Worm (Caenorhabditis elegans): ENCODE results near the gene jip-1.

The jip-1 gene

ce11 chrII:1398396-1398795 is 71.6 kb downstream of the jip-1 start, which contains the start of gene F54D12.2:
TSS of gene F54D12.2 (plus strand) at chrII:1398696.
- no peak for TF ChIP-seq tbx-37 (GFP tag; conservative IDR thresholded peaks at IDR 0.05)
- TF ChIP-seq hmbx-1 (tag; optimal IDR thresholded peaks at IDR 0.05), result no peak
- TF ChIP-seq ceh-13 (GFP tag; optimal IDR thresholded peaks at IDR 0.05), result no peak
- no peak for TF ChIP-seq B0310.2 (tag; optimal IDR thresholded peaks at IDR 0.05)
- TF ChIP-seq hnd-1 (tag; optimal IDR thresholded peaks at IDR 0.05), result no peak
- no peak for TF ChIP-seq tra-4 (tag; optimal IDR thresholded peaks at IDR 0.05)

Data from whole organism, early embryonic.